Worm (Caenorhabditis elegans) whole organism, L4 larva: Measurements from ENCODE around the gene klf-3.
A peak's percentile ranks its signal among the peaks of the same experiment; 100 is the strongest.

Experiments
- Y5F2A.4 ChIP-seq: fragments of 200-800 bp; sonication (Bioruptor generic); optimal IDR thresholded peaks from 2 replicates; lab custom pipeline; 2018; ENCODE audit warnings: mild to moderate bottlenecking, missing genetic modification characterization, missing compliant biosample characterization
- ceh-20 ChIP-seq: fragments of 200-800 bp; sonication (Bioruptor generic); IDR thresholded peaks from 2 replicates; pipeline ENCODE4 v1.3.6; 2022; ENCODE audit warnings: missing genetic modification reagents, missing genetic modification characterization, missing compliant biosample characterization
- daf-16 ChIP-seq, 3 experiments: sonication (generic microtip); optimal IDR thresholded peaks; 2 replicates each; lab custom pipeline; 2016 to 2017; ENCODE audit warnings: missing genetic modification characterization in 3 of 3, missing genetic modification reagents in 3 of 3, mild to moderate bottlenecking in 2 of 3, missing compliant biosample characterization in 2 of 3, missing biosample characterization in 1 of 3, moderate library complexity in 1 of 3
- dmd-6 ChIP-seq: fragments of 200-800 bp; sonication (Bioruptor generic); IDR thresholded peaks from 2 replicates; pipeline ENCODE4 v1.3.6; 2022; ENCODE audit warnings: missing genetic modification reagents, missing genetic modification characterization, missing compliant biosample characterization
- dve-1 ChIP-seq: sonication (generic microtip); optimal IDR thresholded peaks from 2 replicates; lab custom pipeline; 2017; ENCODE audit warnings: antibody characterized with exemption, mild to moderate bottlenecking, missing genetic modification characterization, missing compliant biosample characterization; ENCODE audit not compliant: insufficient read depth
- gei-8 ChIP-seq: fragments of 200-800 bp; sonication (Bioruptor generic); optimal IDR thresholded peaks from 2 replicates; lab custom pipeline; 2018; ENCODE audit warnings: mild to moderate bottlenecking, missing genetic modification characterization, missing compliant biosample characterization
- lim-7 ChIP-seq: fragments of 200-800 bp; sonication (Bioruptor generic); IDR thresholded peaks from 2 replicates; pipeline ENCODE4 v1.3.6; 2022; ENCODE audit warnings: missing genetic modification characterization, missing compliant biosample characterization
- mxl-3 ChIP-seq: fragments of 200-800 bp; sonication (Bioruptor generic); optimal IDR thresholded peaks from 2 replicates; lab custom pipeline; 2018; ENCODE audit warnings: mild to moderate bottlenecking, missing genetic modification characterization, missing compliant biosample characterization
- nhr-42 ChIP-seq: fragments of 200-800 bp; sonication (Bioruptor generic); IDR thresholded peaks from 2 replicates; pipeline ENCODE4 v1.3.6; 2022; ENCODE audit warnings: missing genetic modification characterization, missing compliant biosample characterization
- pqm-1 ChIP-seq: sonication (generic microtip); optimal IDR thresholded peaks from 2 replicates; lab custom pipeline; 2017; ENCODE audit warnings: missing biosample characterization, missing genetic modification characterization
- skn-1 ChIP-seq: fragments of 150-350 bp; optimal IDR thresholded peaks from 2 replicates; lab custom pipeline; 2014; ENCODE audit warnings: missing biosample characterization, missing genetic modification characterization
- snpc-4 ChIP-seq: fragments of 150-350 bp; optimal IDR thresholded peaks from 2 replicates; lab custom pipeline; 2014; ENCODE audit warnings: missing biosample characterization, missing genetic modification characterization
- unc-130 ChIP-seq: sonication (generic microtip); optimal IDR thresholded peaks from 2 replicates; lab custom pipeline; 2016; ENCODE audit warnings: missing genetic modification reagents, missing genetic modification characterization, missing compliant biosample characterization
- unc-62 ChIP-seq, 3 experiments: fragments of 150-350 bp in 1 of 3; sonication (generic microtip); optimal IDR thresholded peaks in 2 of 3; peaks in 1 of 3; 1 replicate in 1 of 3; 2 replicates in 2 of 3; lab custom pipeline; 2014 to 2017; ENCODE audit warnings: missing biosample characterization in 3 of 3, missing genetic modification characterization in 3 of 3, missing genetic modification reagents in 3 of 3, missing genotype in 1 of 3
- zfp-2 ChIP-seq: sonication (generic microtip); optimal IDR thresholded peaks from 2 replicates; lab custom pipeline; 2016; ENCODE audit warnings: mild to moderate bottlenecking, missing genetic modification characterization, missing compliant biosample characterization
- zip-2 ChIP-seq: fragments of 150-350 bp; optimal IDR thresholded peaks from 2 replicates; lab custom pipeline; 2014; ENCODE audit warnings: missing biosample characterization, missing genetic modification characterization
- ztf-11 ChIP-seq: fragments of 150-350 bp; optimal IDR thresholded peaks from 2 replicates; lab custom pipeline; 2014; ENCODE audit warnings: missing biosample characterization, missing genetic modification characterization

Gene klf-3

ce11 chrII:6666598-6666997 is 49.9 kb downstream of the klf-3 start, which contains the start of gene T19D12.1:
T19D12.1 (plus strand) TSS chrII:6666898.
- TF ChIP-seq unc-62 (GFP tag; optimal IDR thresholded peaks at IDR 0.05 in 1 of 2; lab: Kevin White, UChicago) (peak in 1 of 2 experiments; percentile 0), unc-62 (tag; optimal IDR thresholded peaks at IDR 0.05; lab: Kevin White, UChicago) (no peak), ceh-20 (no peak), snpc-4 (tag; lab: Kevin White, UChicago) (no peak), mxl-3 (GFP tag; lab: Kevin White, UChicago) (no peak), zip-2 (tag; lab: Kevin White, UChicago) (no peak), dmd-6 (GFP tag; lab: Robert Waterston, UW) (peak; percentile 28; the same call in 1 of the 2 replicates), zfp-2 (tag; lab: Kevin White, UChicago) (no peak), unc-130 (GFP tag; lab: Kevin White, UChicago) (no peak), pqm-1 (tag; lab: Kevin White, UChicago) (peak; percentile 25), daf-16 (GFP tag; optimal IDR thresholded peaks at IDR 0.05; lab: Kevin White, UChicago) (no peak), daf-16 (tag; optimal IDR thresholded peaks at IDR 0.05; lab: Kevin White, UChicago) (peak; percentile 5)

- TF ChIP-seq skn-1 (no peak), unc-62 (GFP tag; optimal IDR thresholded peaks at IDR 0.05 in 1 of 2; lab: Kevin White, UChicago) (peak in 1 of 2 experiments; percentile 92), unc-62 (tag; optimal IDR thresholded peaks at IDR 0.05; lab: Kevin White, UChicago) (no peak), lim-7 (no peak), Y5F2A.4 (GFP tag; lab: Kevin White, UChicago) (no peak)
Observed at ce11 chrII:6667534-6667933, 50.9 kb downstream of the klf-3 start.

- no peak for TF ChIP-seq nhr-42 (GFP tag; lab: Robert Waterston, UW)
- no peak for TF ChIP-seq gei-8 (GFP tag; lab: Kevin White, UChicago)
- TF ChIP-seq ztf-11 (tag; lab: Kevin White, UChicago), result no peak
- no peak for TF ChIP-seq dve-1 (tag; lab: Kevin White, UChicago)
- TF ChIP-seq unc-62 (GFP tag; optimal IDR thresholded peaks at IDR 0.05 in 1 of 2; lab: Kevin White, UChicago), result peak in 1 of 2 experiments; percentile 96
- TF ChIP-seq unc-62 (tag; optimal IDR thresholded peaks at IDR 0.05; lab: Kevin White, UChicago), result no peak
Observed at ce11 chrII:6668496-6668895, 51.8 kb downstream of the klf-3 start.
